Fruit fly (Drosophila melanogaster): ENCODE data around the gene hop.

The hop gene

dm6 chrX:11404247-11404646 is 36.3 kb upstream of the hop start:
- TF ChIP-seq eg (GFP tag; IDR thresholded peaks at IDR 0.05) (no peak), OdsH (GFP tag; optimal IDR thresholded peaks at IDR 0.05) (no peak), CG8319 (GFP tag; optimal IDR thresholded peaks at IDR 0.05) (no peak), Eip93F (GFP tag; optimal IDR thresholded peaks at IDR 0.05) (no peak), CG3032 (tag; optimal IDR thresholded peaks at IDR 0.05) (no peak)

- TF ChIP-seq CG6163 (GFP tag; IDR thresholded peaks at IDR 0.05), result no peak
- TF ChIP-seq cyc (GFP tag; optimal IDR thresholded peaks at IDR 0.05), result peak; percentile 16
- TF ChIP-seq CG10631 (GFP tag; optimal IDR thresholded peaks at IDR 0.05), result peak; percentile 9
- peak; percentile 22 for TF ChIP-seq CG31627 (GFP tag; optimal IDR thresholded peaks at IDR 0.05)
- TF ChIP-seq CG11294 (GFP tag; IDR thresholded peaks at IDR 0.05), result no peak
- TF ChIP-seq fkh (GFP tag; optimal IDR thresholded peaks at IDR 0.05), result peak; percentile 18
- TF ChIP-seq CG15336 (GFP tag; IDR thresholded peaks at IDR 0.05), result 0 out of 2 replicates have a peak, but pooled peaks have one; percentile 6
- peak; percentile 23 for TF ChIP-seq esn (GFP tag; optimal IDR thresholded peaks at IDR 0.05)
- TF ChIP-seq Eip78C (GFP tag), result peak; percentile 63
Observed at dm6 chrX:11393003-11393620, 25.2 kb upstream of the hop start.

dm6 chrX:11391364-11391915 is 23.5 kb upstream of the hop start:
- TF ChIP-seq Ets96B (tag; optimal IDR thresholded peaks at IDR 0.05) (no peak), Met (GFP tag; optimal IDR thresholded peaks at IDR 0.05) (no peak), CG6163 (GFP tag; IDR thresholded peaks at IDR 0.05) (peak; percentile 26; the same call in 1 of the 3 replicates), vri (GFP tag; optimal IDR thresholded peaks at IDR 0.05) (no peak), acj6 (GFP tag; optimal IDR thresholded peaks at IDR 0.05) (no peak), Gug (GFP tag; IDR thresholded peaks at IDR 0.05) (peak; percentile 24; the same call in 1 of the 2 replicates), CG16779 (tag; optimal IDR thresholded peaks at IDR 0.05) (no peak), OdsH (GFP tag; optimal IDR thresholded peaks at IDR 0.05) (no peak), CG11762 (GFP tag; optimal IDR thresholded peaks at IDR 0.05; ENCODE audit: insufficient read depth) (no peak), net (GFP tag; optimal IDR thresholded peaks at IDR 0.05) (no peak), CG11294 (GFP tag; IDR thresholded peaks at IDR 0.05) (no peak), spab (GFP tag; optimal IDR thresholded peaks at IDR 0.05) (no peak), esn (GFP tag; optimal IDR thresholded peaks at IDR 0.05) (no peak), Eip75B (GFP tag; optimal IDR thresholded peaks at IDR 0.05) (no peak), CG15336 (GFP tag; IDR thresholded peaks at IDR 0.05) (no peak), dac (GFP tag; optimal IDR thresholded peaks at IDR 0.05) (no peak)

- TF ChIP-seq CG3919 (GFP tag; optimal IDR thresholded peaks at IDR 0.05) (peak; percentile 66), eg (GFP tag; IDR thresholded peaks at IDR 0.05) (peak; percentile 94), CG32006 (GFP tag; optimal IDR thresholded peaks at IDR 0.05) (peak; percentile 87), Eip75B (GFP tag; optimal IDR thresholded peaks at IDR 0.05) (peak; percentile 68), CG31627 (GFP tag; optimal IDR thresholded peaks at IDR 0.05) (peak; percentile 58), net (GFP tag; optimal IDR thresholded peaks at IDR 0.05) (peak; percentile 57), CG9139 (GFP tag; optimal IDR thresholded peaks at IDR 0.05) (no peak), CG11902 (GFP tag; optimal IDR thresholded peaks at IDR 0.05) (peak; percentile 2), svp (GFP tag) (no peak), Sox15 (GFP tag; optimal IDR thresholded peaks at IDR 0.05) (peak; percentile 22), Sox14 (GFP tag; optimal IDR thresholded peaks at IDR 0.05) (peak; percentile 70), Met (GFP tag; optimal IDR thresholded peaks at IDR 0.05) (peak; percentile 55), Ets21C (GFP tag; optimal IDR thresholded peaks at IDR 0.05) (no peak), CG34406 (GFP tag; optimal IDR thresholded peaks at IDR 0.05) (peak; percentile 52), pdm3 (GFP tag; optimal IDR thresholded peaks at IDR 0.05) (peak; percentile 65), Blimp-1 (GFP tag; optimal IDR thresholded peaks at IDR 0.05) (no peak), Lpt (GFP tag; optimal IDR thresholded peaks at IDR 0.05) (peak; percentile 45), CG11762 (GFP tag; optimal IDR thresholded peaks at IDR 0.05; ENCODE audit: insufficient read depth) (peak; percentile 42), CG8319 (GFP tag; optimal IDR thresholded peaks at IDR 0.05) (peak; percentile 24), CG6163 (GFP tag; IDR thresholded peaks at IDR 0.05) (peak; percentile 91), achi (GFP tag; optimal IDR thresholded peaks at IDR 0.05) (peak; percentile 56), CG6808 (GFP tag; optimal IDR thresholded peaks at IDR 0.05) (peak; percentile 45), Hr38 (GFP tag; optimal IDR thresholded peaks at IDR 0.05) (no peak), CG10631 (GFP tag; optimal IDR thresholded peaks at IDR 0.05) (peak; percentile 70), lz (GFP tag; optimal IDR thresholded peaks at IDR 0.05) (peak; percentile 38), esn (GFP tag; optimal IDR thresholded peaks at IDR 0.05) (peak; percentile 50), CG10669 (GFP tag; optimal IDR thresholded peaks at IDR 0.05) (peak; percentile 54)
Observed at dm6 chrX:11390625-11391363, 22.9 kb upstream of the hop start.

Measured in whole organism, prepupa.